Fruit fly (Drosophila melanogaster) whole organism, embryonic: ENCODE results near the gene Ntf-2.

Experiments used
- Ada2b ChIP-seq: fragments of 200-800 bp; sonication (Bioruptor generic); IDR thresholded peaks from 2 replicates; pipeline ENCODE4 v1.3.6; 2022; ENCODE audit warnings: missing biosample characterization, missing genetic modification characterization
- Bdp1 ChIP-seq: fragments of 200-800 bp; sonication (Bioruptor generic); optimal IDR thresholded peaks from 3 replicates; lab custom pipeline; 2016; ENCODE audit warnings: missing biosample characterization, missing genetic modification characterization
- Blimp-1 ChIP-seq: fragments of 200-800 bp; sonication (Bioruptor generic); optimal IDR thresholded peaks from 3 replicates; lab custom pipeline; 2018; ENCODE audit warnings: missing biosample characterization, missing genetic modification characterization, mild to moderate bottlenecking, moderate library complexity, missing genetic modification reagents
- CG10543 ChIP-seq: fragments of 200-800 bp; sonication (Bioruptor generic); optimal IDR thresholded peaks from 3 replicates; lab custom pipeline; 2017; ENCODE audit warnings: missing biosample characterization, mild to moderate bottlenecking, missing genetic modification characterization, moderate library complexity
- CG12769 ChIP-seq: fragments of 200-800 bp; sonication (Bioruptor generic); optimal IDR thresholded peaks from 2 replicates; lab custom pipeline; 2019; ENCODE audit warnings: missing biosample characterization, mild to moderate bottlenecking, missing genetic modification characterization, moderate library complexity
- CG13894 ChIP-seq: fragments of 200-800 bp; sonication (Bioruptor generic); optimal IDR thresholded peaks from 3 replicates; lab custom pipeline; 2018; ENCODE audit warnings: missing biosample characterization, mild to moderate bottlenecking, missing genetic modification characterization, moderate library complexity
- CG16813 ChIP-seq: fragments of 200-800 bp; sonication (Bioruptor generic); IDR thresholded peaks from 3 replicates; pipeline ENCODE4 v1.3.6; 2022; ENCODE audit warnings: missing biosample characterization, missing genetic modification characterization; ENCODE audit not compliant: partially characterized antibody
- CG4360 ChIP-seq: fragments of 200-800 bp; sonication (Bioruptor generic); IDR thresholded peaks from 2 replicates; pipeline ENCODE4 v1.3.6; 2022; ENCODE audit warnings: missing biosample characterization, missing genetic modification characterization
- CG6654 ChIP-seq: fragments of 200-800 bp; sonication (Bioruptor generic); optimal IDR thresholded peaks from 2 replicates; lab custom pipeline; 2017; ENCODE audit warnings: missing biosample characterization, mild to moderate bottlenecking, missing genetic modification characterization
- CG6765 ChIP-seq: fragments of 200-800 bp; sonication (Bioruptor generic); optimal IDR thresholded peaks from 3 replicates; lab custom pipeline; 2017; ENCODE audit warnings: missing biosample characterization, mild to moderate bottlenecking, missing genetic modification characterization
- CG6791 ChIP-seq: fragments of 200-800 bp; sonication (Bioruptor generic); IDR thresholded peaks from 3 replicates; pipeline ENCODE4 v1.3.6; 2022; ENCODE audit warnings: missing biosample characterization, missing genetic modification characterization; ENCODE audit not compliant: partially characterized antibody
- CG6813 ChIP-seq: fragments of 200-800 bp; sonication (Bioruptor generic); optimal IDR thresholded peaks from 2 replicates; lab custom pipeline; 2017; ENCODE audit warnings: missing biosample characterization, missing genetic modification characterization, mild to moderate bottlenecking, moderate library complexity, missing genetic modification reagents
- CG7745 ChIP-seq: fragments of 200-800 bp; sonication (Bioruptor generic); optimal IDR thresholded peaks from 2 replicates; lab custom pipeline; 2018; ENCODE audit warnings: missing biosample characterization, mild to moderate bottlenecking, missing genetic modification characterization, moderate library complexity
- CG7963 ChIP-seq: fragments of 200-800 bp; sonication (Bioruptor generic); IDR thresholded peaks from 3 replicates; pipeline ENCODE4 v1.3.6; 2022; ENCODE audit warnings: missing biosample characterization, missing genetic modification characterization; ENCODE audit not compliant: partially characterized antibody
- CG8359 ChIP-seq: fragments of 200-800 bp; sonication (Bioruptor generic); optimal IDR thresholded peaks from 2 replicates; lab custom pipeline; 2017; ENCODE audit warnings: missing biosample characterization, mild to moderate bottlenecking, missing genetic modification characterization, borderline replicate concordance
- CG8944 ChIP-seq: fragments of 200-800 bp; sonication (Bioruptor generic); optimal IDR thresholded peaks from 3 replicates; lab custom pipeline; 2016; ENCODE audit warnings: missing biosample characterization, missing genetic modification characterization
- CG9797 ChIP-seq: fragments of 200-800 bp; sonication (Bioruptor generic); optimal IDR thresholded peaks from 3 replicates; lab custom pipeline; 2018; ENCODE audit warnings: missing biosample characterization, mild to moderate bottlenecking, missing genetic modification characterization
- Dad ChIP-seq: fragments of 200-800 bp; sonication (Bioruptor generic); optimal IDR thresholded peaks from 3 replicates; lab custom pipeline; 2016; ENCODE audit warnings: missing biosample characterization, missing genetic modification characterization
- Dfd ChIP-seq, 2 experiments: fragments of >200 bp; optimal IDR thresholded peaks; 2 replicates each; lab custom pipeline; 2017; ENCODE audit warnings: missing biosample characterization in 2 of 2, missing genetic modification characterization in 2 of 2
- Dip3 ChIP-seq: fragments of 200-800 bp; sonication (Bioruptor generic); optimal IDR thresholded peaks from 3 replicates; lab custom pipeline; 2016; ENCODE audit warnings: missing biosample characterization, missing genetic modification characterization
- Lhr ChIP-seq: fragments of 200-800 bp; sonication (Bioruptor generic); optimal IDR thresholded peaks from 3 replicates; lab custom pipeline; 2017; ENCODE audit warnings: mild to moderate bottlenecking, missing biosample characterization, missing genetic modification reagents, missing genetic modification characterization
- MESR4 ChIP-seq: fragments of 200-800 bp; sonication (Bioruptor generic); optimal IDR thresholded peaks from 2 replicates; lab custom pipeline; 2018; ENCODE audit warnings: missing biosample characterization, mild to moderate bottlenecking, missing genetic modification characterization, moderate library complexity
- Mes4 ChIP-seq: fragments of 200-800 bp; sonication (Bioruptor generic); optimal IDR thresholded peaks from 2 replicates; lab custom pipeline; 2016; ENCODE audit warnings: missing biosample characterization, missing genetic modification characterization
- Poxn ChIP-seq: fragments of 200-800 bp; sonication (Bioruptor generic); IDR thresholded peaks from 2 replicates; pipeline ENCODE4 v1.3.6; 2022; ENCODE audit warnings: missing biosample characterization, missing genetic modification characterization
- amos ChIP-seq: fragments of 200-800 bp; sonication (Bioruptor generic); IDR thresholded peaks from 2 replicates; pipeline ENCODE4 v1.3.6; 2022; ENCODE audit warnings: missing biosample characterization, missing genetic modification characterization; ENCODE audit not compliant: partially characterized antibody
- ase ChIP-seq: fragments of 200-800 bp; sonication (Bioruptor generic); IDR thresholded peaks from 3 replicates; pipeline ENCODE4 v1.3.6; 2022; ENCODE audit warnings: missing biosample characterization, missing genetic modification characterization
- bbx ChIP-seq: fragments of 200-800 bp; sonication (Bioruptor generic); IDR thresholded peaks from 2 replicates; pipeline ENCODE4 v1.3.6; 2022; ENCODE audit warnings: missing biosample characterization, missing genetic modification characterization; ENCODE audit not compliant: partially characterized antibody
- bcd ChIP-seq: fragments of 200-800 bp; sonication (Bioruptor generic); optimal IDR thresholded peaks from 2 replicates; lab custom pipeline; 2017; ENCODE audit warnings: missing biosample characterization, mild to moderate bottlenecking, missing genetic modification characterization
- dmrt11E ChIP-seq: fragments of 200-800 bp; sonication (Bioruptor generic); optimal IDR thresholded peaks from 3 replicates; lab custom pipeline; 2018; ENCODE audit warnings: missing biosample characterization, mild to moderate bottlenecking, missing genetic modification characterization, moderate library complexity
- ftz-f1 ChIP-seq: fragments of 200-800 bp; sonication (Bioruptor generic); optimal IDR thresholded peaks from 2 replicates; lab custom pipeline; 2016; ENCODE audit warnings: missing biosample characterization, missing genetic modification characterization
- ham ChIP-seq: fragments of 200-800 bp; sonication (Bioruptor generic); IDR thresholded peaks from 2 replicates; pipeline ENCODE4 v1.3.6; 2022; ENCODE audit warnings: missing biosample characterization, missing genetic modification characterization
- hth ChIP-seq: fragments of >200 bp; optimal IDR thresholded peaks from 2 replicates; lab custom pipeline; 2017; ENCODE audit warnings: inconsistent platforms
- kay ChIP-seq: fragments of 200-800 bp; sonication (Bioruptor generic); optimal IDR thresholded peaks from 2 replicates; lab custom pipeline; 2016; ENCODE audit warnings: missing biosample characterization, missing genetic modification characterization
- kni ChIP-seq: fragments of 200-800 bp; sonication (Bioruptor generic); optimal IDR thresholded peaks from 3 replicates; lab custom pipeline; 2017; ENCODE audit warnings: mild to moderate bottlenecking, missing biosample characterization, missing genetic modification reagents, missing genetic modification characterization
- lola ChIP-seq, 3 experiments: fragments of >200 bp in 2 of 3; fragments of 200-800 bp in 1 of 3; sonication (Bioruptor generic) in 1 of 3; optimal IDR thresholded peaks; 2 replicates each; lab custom pipeline; 2017 to 2019; ENCODE audit warnings: missing biosample characterization in 3 of 3, missing genetic modification characterization in 3 of 3, mild to moderate bottlenecking in 1 of 3, moderate library complexity in 1 of 3
- mirr ChIP-seq: fragments of 200-800 bp; sonication (Bioruptor generic); optimal IDR thresholded peaks from 3 replicates; lab custom pipeline; 2018; ENCODE audit warnings: missing biosample characterization, mild to moderate bottlenecking, missing genetic modification characterization
- pan ChIP-seq, 4 experiments: fragments of >200 bp in 3 of 4; fragments of 200-800 bp in 1 of 4; sonication (Bioruptor generic) in 1 of 4; optimal IDR thresholded peaks in 3 of 4; IDR thresholded peaks in 1 of 4; 2 replicates each; pipeline versions ENCODE4 v1.3.6 to Lab custom; 2017 to 2022; ENCODE audit warnings: missing biosample characterization in 2 of 4, missing genetic modification characterization in 2 of 4, mixed read lengths in 1 of 4
- pb ChIP-seq: fragments of 200-800 bp; sonication (Bioruptor generic); optimal IDR thresholded peaks from 3 replicates; lab custom pipeline; 2016; ENCODE audit warnings: missing biosample characterization, missing genetic modification characterization
- pho ChIP-seq: fragments of 200-800 bp; sonication (Bioruptor generic); optimal IDR thresholded peaks from 2 replicates; lab custom pipeline; 2016; ENCODE audit warnings: missing biosample characterization, missing genetic modification characterization
- pita ChIP-seq: fragments of 200-800 bp; sonication (Bioruptor generic); optimal IDR thresholded peaks from 2 replicates; lab custom pipeline; 2017; ENCODE audit warnings: missing biosample characterization, mild to moderate bottlenecking, missing genetic modification characterization
- pzg ChIP-seq: fragments of 200-800 bp; sonication (Bioruptor generic); optimal IDR thresholded peaks from 3 replicates; lab custom pipeline; 2018; ENCODE audit warnings: missing biosample characterization, mild to moderate bottlenecking, missing genetic modification characterization, moderate library complexity
- scrt ChIP-seq: fragments of 200-800 bp; sonication (Bioruptor generic); optimal IDR thresholded peaks from 2 replicates; lab custom pipeline; 2018; ENCODE audit warnings: missing biosample characterization, mild to moderate bottlenecking, missing genetic modification characterization, moderate library complexity
- shn ChIP-seq: fragments of 200-800 bp; sonication (Bioruptor generic); optimal IDR thresholded peaks from 3 replicates; lab custom pipeline; 2016; ENCODE audit warnings: missing biosample characterization, missing genetic modification characterization
- trem ChIP-seq: fragments of 200-800 bp; optimal IDR thresholded peaks from 3 replicates; lab custom pipeline; 2019; ENCODE audit warnings: missing biosample characterization, mild to moderate bottlenecking, missing genetic modification characterization, moderate library complexity
- unc-4 ChIP-seq: fragments of 200-800 bp; sonication (Bioruptor generic); IDR thresholded peaks from 2 replicates; pipeline ENCODE4 v1.3.6; 2022; ENCODE audit warnings: missing biosample characterization, missing genetic modification characterization; ENCODE audit not compliant: partially characterized antibody
- unpg ChIP-seq: fragments of 200-800 bp; sonication (Bioruptor generic); optimal IDR thresholded peaks from 3 replicates; lab custom pipeline; 2018; ENCODE audit warnings: missing biosample characterization, mild to moderate bottlenecking, missing genetic modification characterization, moderate library complexity
- zen ChIP-seq: fragments of 200-800 bp; sonication (Bioruptor generic); optimal IDR thresholded peaks from 3 replicates; lab custom pipeline; 2018; ENCODE audit warnings: missing biosample characterization, mild to moderate bottlenecking, missing genetic modification characterization, moderate library complexity

The Ntf-2 gene

DNA sequence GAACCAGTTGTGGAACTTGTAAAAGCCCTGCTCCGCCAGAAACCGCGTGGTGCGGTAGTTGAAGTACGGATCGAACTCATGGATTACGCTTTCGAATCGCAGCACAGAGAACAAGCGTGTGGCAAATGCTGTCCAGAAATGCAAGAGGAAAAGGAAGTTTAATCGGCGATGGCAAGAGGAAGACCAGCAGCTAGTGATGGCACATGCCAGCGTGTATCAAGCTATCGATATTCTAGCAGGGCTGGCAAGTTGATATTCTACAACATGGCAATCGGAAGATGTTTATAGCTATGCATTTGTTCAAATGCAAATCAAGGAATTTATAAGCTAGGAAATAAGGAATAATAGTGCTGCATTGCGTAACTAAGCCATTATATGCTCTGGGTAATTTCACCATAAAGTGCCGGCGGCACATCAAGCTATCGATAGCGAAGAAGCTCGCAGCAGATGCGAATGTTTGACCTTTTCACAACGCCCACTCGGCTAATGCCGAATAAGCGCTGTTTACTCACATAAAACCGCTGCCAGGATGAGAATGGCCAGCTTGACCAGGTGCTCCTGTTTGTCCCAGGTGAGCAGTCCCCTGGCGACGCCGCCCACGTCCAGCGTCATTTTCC, 17.9 kb downstream of the Ntf-2 start (continued):
- TF ChIP-seq pan (optimal IDR thresholded peaks at IDR 0.05; lab: Kevin White, UChicago) = no peak
- peak in 1 of 2 experiments; percentile 70 for TF ChIP-seq pan (GFP tag; optimal IDR thresholded peaks at IDR 0.05 in 1 of 2, IDR thresholded peaks at IDR 0.05 in 1 of 2)
- peak; percentile 98 for TF ChIP-seq MESR4
- TF ChIP-seq mirr (GFP tag; lab: Kevin White, UChicago) = peak; percentile 94
- TF ChIP-seq CG9797 (GFP tag; lab: Kevin White, UChicago) = peak; percentile 27
- TF ChIP-seq CG13894 (tag; lab: Kevin White, UChicago) = peak; percentile 68
- peak in 1 of 3 experiments; percentile 33 for TF ChIP-seq lola (GFP tag; optimal IDR thresholded peaks at IDR 0.05; lab: Kevin White, UChicago)
- peak; percentile 79 for TF ChIP-seq CG12769 (tag; lab: Kevin White, UChicago)
- TF ChIP-seq Ada2b (GFP tag; lab: Robert Waterston, UW) = no peak
- TF ChIP-seq unc-4 (GFP tag; lab: Robert Waterston, UW) = peak; percentile 74
- TF ChIP-seq pb = peak; percentile 80
- 0 out of 3 replicates have a peak, but pooled peaks have one; percentile 51 for TF ChIP-seq ase
- TF ChIP-seq kay (GFP tag; lab: Kevin White, UChicago) = no peak
- no peak for TF ChIP-seq Poxn (GFP tag; lab: Robert Waterston, UW)
- TF ChIP-seq CG8944 (GFP tag; lab: Kevin White, UChicago) = peak; percentile 52
- TF ChIP-seq trem (tag; lab: Kevin White, UChicago) = peak; percentile 71
- peak; percentile 81 for TF ChIP-seq bcd
- peak; percentile 39 for TF ChIP-seq CG8359 (GFP tag; lab: Kevin White, UChicago)
- peak; percentile 55; the same call in 1 of the 2 replicates for TF ChIP-seq CG4360
- TF ChIP-seq CG6654 (GFP tag; lab: Kevin White, UChicago) = peak; percentile 28
- peak; percentile 79 for TF ChIP-seq bbx (GFP tag; lab: Robert Waterston, UW)
- peak; percentile 81 for TF ChIP-seq scrt (GFP tag; lab: Kevin White, UChicago)
- peak; percentile 87 for TF ChIP-seq amos
- peak; percentile 42 for TF ChIP-seq zen (tag; lab: Kevin White, UChicago)
- TF ChIP-seq CG10543 = peak; percentile 87
- peak; percentile 89 for TF ChIP-seq CG6765 (GFP tag; lab: Kevin White, UChicago)
- TF ChIP-seq Dip3 (GFP tag; lab: Kevin White, UChicago) = peak; percentile 58
- no peak for TF ChIP-seq ftz-f1 (GFP tag; lab: Kevin White, UChicago)
- peak; percentile 20 for TF ChIP-seq Blimp-1 (GFP tag; lab: Kevin White, UChicago)
- TF ChIP-seq hth (lab: Kevin White, UChicago) = no peak
- peak; percentile 84 for TF ChIP-seq CG6813 (GFP tag; lab: Kevin White, UChicago)
- TF ChIP-seq dmrt11E (tag; lab: Kevin White, UChicago) = peak; percentile 55
- 0 out of 2 replicates have a peak, but pooled peaks have one; percentile 18 for TF ChIP-seq ham (GFP tag; lab: Robert Waterston, UW)
- TF ChIP-seq Bdp1 (GFP tag; lab: Kevin White, UChicago) = peak; percentile 51
- TF ChIP-seq CG16813 = peak; percentile 85
- TF ChIP-seq Dad (GFP tag; lab: Kevin White, UChicago) = peak; percentile 75
- no peak for TF ChIP-seq Dfd (GFP tag; optimal IDR thresholded peaks at IDR 0.05; lab: Kevin White, UChicago)
- TF ChIP-seq kni (GFP tag; lab: Kevin White, UChicago) = peak; percentile 67
- peak; percentile 75 for TF ChIP-seq pzg (GFP tag; lab: Kevin White, UChicago)
- no peak for TF ChIP-seq pita (GFP tag; lab: Kevin White, UChicago)
- peak; percentile 6 for TF ChIP-seq CG7745 (tag; lab: Kevin White, UChicago)
- TF ChIP-seq Mes4 = peak; percentile 81
- peak; percentile 68 for TF ChIP-seq unpg
- peak; percentile 61; the same call in 1 of the 3 replicates for TF ChIP-seq CG7963
- TF ChIP-seq pho (GFP tag; lab: Kevin White, UChicago) = peak; percentile 63
- TF ChIP-seq shn = peak; percentile 68
- TF ChIP-seq Lhr (GFP tag; lab: Kevin White, UChicago) = peak; percentile 61
- TF ChIP-seq CG6791 (GFP tag; lab: Robert Waterston, UW) = peak; percentile 83
